Worm (Caenorhabditis elegans) whole organism, early embryonic: ENCODE results near the gene Y66C5A.2.

Source experiments
- B0310.2 ChIP-seq: sonication (generic microtip); optimal IDR thresholded peaks from 2 replicates; lab custom pipeline; 2016; ENCODE audit warnings: mild to moderate bottlenecking, missing genetic modification characterization, missing compliant biosample characterization
- F13C5.2 ChIP-seq: sonication (generic microtip); optimal IDR thresholded peaks from 2 replicates; lab custom pipeline; 2017; ENCODE audit warnings: mild to moderate bottlenecking, missing genetic modification characterization, inconsistent platforms, missing compliant biosample characterization
- aly-1 ChIP-seq: sonication (generic microtip); optimal IDR thresholded peaks from 2 replicates; lab custom pipeline; 2016; ENCODE audit warnings: missing genetic modification characterization, missing compliant biosample characterization
- ama-1 ChIP-seq: fragments of 150-350 bp; optimal IDR thresholded peaks from 2 replicates; lab custom pipeline; 2014
- ceh-13 ChIP-seq: fragments of 200-800 bp; sonication (Bioruptor generic); optimal IDR thresholded peaks from 2 replicates; lab custom pipeline; 2018; ENCODE audit warnings: mild to moderate bottlenecking, missing genetic modification characterization, missing compliant biosample characterization
- ceh-36 ChIP-seq: sonication (generic microtip); optimal IDR thresholded peaks from 2 replicates; lab custom pipeline; 2016; ENCODE audit warnings: missing genetic modification characterization, inconsistent platforms, missing compliant biosample characterization
- ets-7 ChIP-seq: sonication (generic microtip); optimal IDR thresholded peaks from 2 replicates; lab custom pipeline; 2016; ENCODE audit warnings: missing genotype, missing genetic modification characterization, missing compliant biosample characterization
- flt-1 ChIP-seq: fragments of 200-800 bp; sonication (Bioruptor generic); IDR thresholded peaks from 2 replicates; pipeline ENCODE4 v1.3.6; 2022; ENCODE audit warnings: missing genetic modification characterization, missing compliant biosample characterization
- hmbx-1 ChIP-seq: sonication (generic microtip); optimal IDR thresholded peaks from 2 replicates; lab custom pipeline; 2016; ENCODE audit warnings: mild to moderate bottlenecking, missing genetic modification characterization, missing compliant biosample characterization
- hmg-4 ChIP-seq: fragments of 200-800 bp; sonication (Bioruptor generic); optimal IDR thresholded peaks from 2 replicates; lab custom pipeline; 2018; ENCODE audit warnings: mild to moderate bottlenecking, missing genetic modification characterization, missing compliant biosample characterization
- hnd-1 ChIP-seq: sonication (generic microtip); optimal IDR thresholded peaks from 2 replicates; lab custom pipeline; 2016; ENCODE audit warnings: missing genetic modification characterization, missing compliant biosample characterization
- pes-1 ChIP-seq: fragments of 200-800 bp; sonication (Bioruptor generic); IDR thresholded peaks from 2 replicates; pipeline ENCODE4 v1.3.6; 2022; ENCODE audit warnings: missing genetic modification reagents, missing genetic modification characterization, missing compliant biosample characterization
- scrt-1 ChIP-seq: fragments of 200-800 bp; sonication (Bioruptor generic); IDR thresholded peaks from 2 replicates; pipeline ENCODE4 v1.3.6; 2022; ENCODE audit warnings: missing genetic modification characterization, missing compliant biosample characterization
- sea-1 ChIP-seq: fragments of 200-800 bp; sonication (Bioruptor generic); conservative IDR thresholded peaks from 2 replicates; pipeline ENCODE4 v1.3.6; 2022; ENCODE audit warnings: missing genetic modification characterization, missing compliant biosample characterization
- tbx-11 ChIP-seq: fragments of 200-800 bp; sonication (Bioruptor generic); IDR thresholded peaks from 2 replicates; pipeline ENCODE4 v1.3.6; 2022; ENCODE audit warnings: missing genetic modification characterization, missing compliant biosample characterization
- tbx-37 ChIP-seq: fragments of 200-800 bp; sonication (Bioruptor generic); conservative IDR thresholded peaks from 2 replicates; pipeline ENCODE4 v1.3.6; 2022; ENCODE audit warnings: missing genetic modification reagents, missing genetic modification characterization, missing compliant biosample characterization
- tra-4 ChIP-seq: sonication (generic microtip); optimal IDR thresholded peaks from 2 replicates; lab custom pipeline; 2017; ENCODE audit warnings: missing genetic modification characterization, missing compliant biosample characterization

Gene Y66C5A.2

DNA sequence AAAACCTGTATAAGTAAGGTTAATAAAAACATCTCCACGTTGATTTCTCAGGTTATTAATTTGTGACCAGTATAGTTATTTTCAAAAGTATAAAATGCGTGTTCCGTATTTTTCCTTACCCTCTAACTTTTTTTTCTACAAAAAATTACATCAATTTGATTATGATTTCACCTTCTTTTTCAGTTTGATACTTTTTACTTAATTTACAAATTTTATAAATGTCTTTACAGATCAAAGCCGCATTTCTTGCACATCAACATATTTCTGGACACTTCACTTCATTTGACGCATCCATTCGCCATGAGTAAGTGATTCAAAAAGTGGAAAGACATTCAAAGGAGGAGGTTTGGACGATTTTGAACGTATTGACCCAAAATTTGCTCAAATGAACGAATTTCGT, at the start of gene Y66C5A.2:
TSS of gene Y66C5A.2 (plus strand) at position 301 of the 400 bp plus-strand sequence.
- TF ChIP-seq tra-4 (tag; lab: Kevin White, UChicago) (no peak), flt-1 (no peak), tbx-11 (GFP tag; lab: Robert Waterston, UW) (no peak), hmbx-1 (tag; lab: Kevin White, UChicago) (no peak), pes-1 (GFP tag; lab: Robert Waterston, UW) (no peak), scrt-1 (no peak), hnd-1 (tag; lab: Kevin White, UChicago) (no peak), ama-1 (lab: Kevin White, UChicago) (no peak), sea-1 (GFP tag; lab: Robert Waterston, UW) (no peak), ets-7 (tag; lab: Kevin White, UChicago) (no peak), B0310.2 (tag; lab: Kevin White, UChicago) (no peak), hmg-4 (no peak), tbx-37 (no peak), F13C5.2 (no peak), ceh-36 (no peak), ceh-13 (GFP tag; lab: Kevin White, UChicago) (no peak), aly-1 (tag; lab: Kevin White, UChicago) (no peak)

DNA sequence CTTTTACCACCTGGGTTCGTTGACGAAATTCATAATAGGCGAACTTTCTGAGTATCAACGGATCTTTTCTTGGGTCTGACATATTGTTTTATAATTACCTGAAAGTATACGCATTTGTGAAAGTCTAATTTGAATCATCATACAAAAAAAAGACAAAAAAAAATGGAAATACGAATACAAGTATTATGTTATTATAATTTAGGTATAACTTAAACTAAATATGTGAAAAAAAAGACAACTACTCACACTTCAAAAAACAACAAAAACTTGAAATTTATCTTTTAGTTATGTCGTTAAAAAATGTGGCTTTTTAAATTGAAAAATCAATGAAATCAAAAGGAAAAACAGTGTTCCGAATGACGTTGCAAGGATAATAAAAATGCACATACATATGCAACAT, 47.7 kb upstream of the Y66C5A.2 start, which contains the start of gene fbxa-179:
TSS of gene fbxa-179 (minus strand) at position 101 of the 400 bp plus-strand sequence.
- TF ChIP-seq B0310.2 (tag; lab: Kevin White, UChicago) (no peak), tbx-11 (GFP tag; lab: Robert Waterston, UW) (no peak), tra-4 (tag; lab: Kevin White, UChicago) (no peak), scrt-1 (no peak), pes-1 (GFP tag; lab: Robert Waterston, UW) (no peak), flt-1 (no peak), hmg-4 (no peak), tbx-37 (no peak), ets-7 (tag; lab: Kevin White, UChicago) (no peak), ceh-13 (GFP tag; lab: Kevin White, UChicago) (no peak), sea-1 (GFP tag; lab: Robert Waterston, UW) (no peak), F13C5.2 (no peak)

DNA sequence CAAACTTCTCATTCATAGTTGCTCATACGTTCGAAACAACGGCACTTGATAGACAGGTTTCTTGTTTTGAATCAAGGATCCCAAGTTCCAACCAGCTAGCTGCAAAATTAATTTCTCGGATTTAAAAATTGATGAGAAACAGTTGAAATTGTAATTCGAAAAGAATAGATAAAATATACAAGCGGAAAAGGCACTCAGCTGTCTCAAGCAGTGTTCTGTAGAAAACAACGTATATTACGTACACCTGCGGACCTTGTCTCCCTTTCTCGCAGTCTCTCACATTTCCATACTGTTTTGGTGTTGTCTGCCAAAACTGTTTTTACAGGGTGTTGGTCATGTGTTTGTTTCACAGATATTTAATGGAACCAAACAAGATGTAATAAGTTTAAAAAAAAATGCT, 44.9 kb upstream of the Y66C5A.2 start, which contains the start of gene F23D12.10:
TSS of gene F23D12.10 (minus strand) at position 101 of the 400 bp plus-strand sequence.
- TF ChIP-seq tbx-11 (GFP tag; lab: Robert Waterston, UW), result no peak
- no peak for TF ChIP-seq ets-7 (tag; lab: Kevin White, UChicago)
- TF ChIP-seq ceh-36, result no peak
- TF ChIP-seq hmbx-1 (tag; lab: Kevin White, UChicago), result no peak
- TF ChIP-seq hnd-1 (tag; lab: Kevin White, UChicago), result no peak
- TF ChIP-seq pes-1 (GFP tag; lab: Robert Waterston, UW), result no peak
- no peak for TF ChIP-seq tra-4 (tag; lab: Kevin White, UChicago)
- no peak for TF ChIP-seq F13C5.2
- no peak for TF ChIP-seq scrt-1
- no peak for TF ChIP-seq tbx-37
- TF ChIP-seq B0310.2 (tag; lab: Kevin White, UChicago), result no peak
- TF ChIP-seq flt-1, result no peak
- no peak for TF ChIP-seq ceh-13 (GFP tag; lab: Kevin White, UChicago)
- no peak for TF ChIP-seq aly-1 (tag; lab: Kevin White, UChicago)
- TF ChIP-seq sea-1 (GFP tag; lab: Robert Waterston, UW), result no peak
- no peak for TF ChIP-seq ama-1 (lab: Kevin White, UChicago)

DNA sequence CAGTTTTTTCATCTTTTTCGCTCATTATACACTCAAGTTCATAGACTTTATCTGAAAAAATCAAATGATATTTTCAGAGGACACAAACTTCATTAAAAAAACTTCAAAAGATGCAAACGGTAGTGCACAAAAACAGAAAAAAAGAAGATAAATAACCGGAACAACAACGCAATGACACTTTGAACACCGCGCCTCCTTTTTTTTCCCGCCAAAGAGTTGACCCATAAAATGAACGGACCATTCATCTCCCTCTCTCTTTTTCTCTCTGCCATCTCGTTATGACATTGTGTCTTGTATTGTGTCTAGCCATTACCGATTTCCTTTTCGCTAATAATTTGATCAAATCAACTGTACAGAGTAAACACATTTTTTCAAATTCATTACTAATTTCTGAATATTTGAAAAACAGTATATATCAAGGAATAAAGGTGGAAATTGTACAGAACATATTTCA, 39.0 kb upstream of the Y66C5A.2 start, which contains the start of gene F23D12.2:
TSS of gene F23D12.2 (minus strand) at position 51 of the 454 bp plus-strand sequence.
- no peak for TF ChIP-seq sea-1 (GFP tag; lab: Robert Waterston, UW)
- no peak for TF ChIP-seq hmg-4
- TF ChIP-seq ama-1 (lab: Kevin White, UChicago), result no peak
- TF ChIP-seq tra-4 (tag; lab: Kevin White, UChicago), result no peak
- TF ChIP-seq tbx-11 (GFP tag; lab: Robert Waterston, UW), result no peak
- no peak for TF ChIP-seq ets-7 (tag; lab: Kevin White, UChicago)
- no peak for TF ChIP-seq hmbx-1 (tag; lab: Kevin White, UChicago)
- no peak for TF ChIP-seq ceh-13 (GFP tag; lab: Kevin White, UChicago)
- TF ChIP-seq tbx-37, result no peak
- TF ChIP-seq B0310.2 (tag; lab: Kevin White, UChicago), result no peak
- no peak for TF ChIP-seq flt-1
- TF ChIP-seq hnd-1 (tag; lab: Kevin White, UChicago), result no peak
- no peak for TF ChIP-seq F13C5.2
- TF ChIP-seq pes-1 (GFP tag; lab: Robert Waterston, UW), result no peak
- no peak for TF ChIP-seq scrt-1
- no peak for TF ChIP-seq aly-1 (tag; lab: Kevin White, UChicago)
- no peak for TF ChIP-seq ceh-36

DNA sequence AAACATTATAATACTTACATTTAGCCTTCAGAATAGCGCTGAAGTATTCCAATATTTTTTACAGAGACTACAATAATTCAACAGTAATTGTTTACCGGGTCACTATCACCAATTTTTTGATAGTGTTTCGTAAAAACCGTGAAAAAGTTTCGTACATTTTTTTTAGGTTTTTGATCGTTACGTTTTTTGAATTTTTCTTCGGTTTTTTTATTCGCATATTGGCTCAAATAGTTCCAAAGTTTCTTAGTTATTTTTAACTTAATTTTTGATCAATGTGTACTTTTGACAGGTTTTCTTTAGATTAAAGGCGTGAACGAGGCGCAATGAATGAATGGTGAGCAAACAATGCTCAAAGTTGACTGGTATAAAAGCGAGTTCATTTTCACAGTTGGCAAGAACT, 37.4 kb upstream of the Y66C5A.2 start, which contains the start of gene fipr-3:
TSS of gene fipr-3 (plus strand) at position 301 of the 400 bp plus-strand sequence.
- no peak for TF ChIP-seq tbx-11 (GFP tag; lab: Robert Waterston, UW)
- TF ChIP-seq B0310.2 (tag; lab: Kevin White, UChicago), result no peak
- no peak for TF ChIP-seq flt-1
- no peak for TF ChIP-seq ama-1 (lab: Kevin White, UChicago)
- no peak for TF ChIP-seq aly-1 (tag; lab: Kevin White, UChicago)
- TF ChIP-seq ets-7 (tag; lab: Kevin White, UChicago), result no peak

DNA sequence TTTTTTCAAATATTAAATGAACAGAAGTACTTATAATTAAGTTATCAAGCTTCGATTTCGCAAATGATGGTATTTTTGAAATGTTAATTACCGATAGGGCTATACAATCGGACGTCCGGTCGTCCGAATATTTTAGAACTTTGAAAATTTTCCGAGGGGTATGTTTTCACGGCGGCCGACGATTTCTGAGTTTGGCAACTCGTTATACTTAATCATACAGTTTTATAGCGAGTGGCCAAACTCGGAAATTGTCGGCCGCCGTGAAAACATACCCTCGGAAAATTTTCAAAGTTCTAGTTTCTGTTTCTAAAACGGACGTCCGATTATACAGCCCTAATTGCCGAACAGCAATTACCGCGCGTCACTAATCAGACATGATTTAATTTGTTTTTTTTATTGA, 36.3 kb upstream of the Y66C5A.2 start:
- TF ChIP-seq ceh-13 (GFP tag; lab: Kevin White, UChicago) (no peak), tbx-37 (no peak), hmbx-1 (tag; lab: Kevin White, UChicago) (no peak), ama-1 (lab: Kevin White, UChicago) (no peak), ets-7 (tag; lab: Kevin White, UChicago) (no peak), tra-4 (tag; lab: Kevin White, UChicago) (no peak), B0310.2 (tag; lab: Kevin White, UChicago) (no peak), hnd-1 (tag; lab: Kevin White, UChicago) (no peak), tbx-11 (GFP tag; lab: Robert Waterston, UW) (no peak), F13C5.2 (no peak), flt-1 (no peak), scrt-1 (no peak), pes-1 (GFP tag; lab: Robert Waterston, UW) (no peak), sea-1 (GFP tag; lab: Robert Waterston, UW) (no peak), ceh-36 (no peak), aly-1 (tag; lab: Kevin White, UChicago) (no peak), hmg-4 (no peak)

DNA sequence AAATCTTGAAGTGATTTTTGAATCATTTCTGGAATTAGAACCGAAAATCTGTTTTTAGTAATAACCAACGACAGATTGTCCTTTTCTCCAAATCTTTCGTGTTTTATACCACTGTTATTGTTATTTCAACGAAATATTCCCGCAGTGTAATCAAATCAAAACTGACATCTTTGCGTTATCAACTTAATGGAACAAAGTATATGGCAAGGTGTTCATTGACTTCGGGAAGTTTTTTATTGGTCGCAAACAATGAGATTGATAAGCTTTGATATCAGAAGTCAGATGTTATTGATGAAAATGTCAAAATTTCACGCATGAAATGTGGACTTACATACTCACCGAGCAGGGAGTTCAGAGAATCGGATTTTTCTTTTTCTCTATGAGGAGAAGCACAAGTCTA, 35.8 kb upstream of the Y66C5A.2 start, which contains the start of gene F23D12.11:
TSS of gene F23D12.11 (minus strand) at position 79 of the 400 bp plus-strand sequence.
- TF ChIP-seq B0310.2 (tag; lab: Kevin White, UChicago) (no peak), ets-7 (tag; lab: Kevin White, UChicago) (no peak), ceh-13 (GFP tag; lab: Kevin White, UChicago) (no peak), pes-1 (GFP tag; lab: Robert Waterston, UW) (no peak)
